Worm (Caenorhabditis elegans) whole organism, early embryonic: ENCODE data around the gene F58A3.3.

ENCODE experiments used
- B0310.2 ChIP-seq: sonication (generic microtip); optimal IDR thresholded peaks from 2 replicates; lab custom pipeline; 2016; ENCODE audit warnings: mild to moderate bottlenecking, missing genetic modification characterization, missing compliant biosample characterization
- ama-1 ChIP-seq: fragments of 150-350 bp; optimal IDR thresholded peaks from 2 replicates; lab custom pipeline; 2014
- ceh-13 ChIP-seq: fragments of 200-800 bp; sonication (Bioruptor generic); optimal IDR thresholded peaks from 2 replicates; lab custom pipeline; 2018; ENCODE audit warnings: mild to moderate bottlenecking, missing genetic modification characterization, missing compliant biosample characterization
- ets-7 ChIP-seq: sonication (generic microtip); optimal IDR thresholded peaks from 2 replicates; lab custom pipeline; 2016; ENCODE audit warnings: missing genotype, missing genetic modification characterization, missing compliant biosample characterization
- flt-1 ChIP-seq: fragments of 200-800 bp; sonication (Bioruptor generic); IDR thresholded peaks from 2 replicates; pipeline ENCODE4 v1.3.6; 2022; ENCODE audit warnings: missing genetic modification characterization, missing compliant biosample characterization
- hmbx-1 ChIP-seq: sonication (generic microtip); optimal IDR thresholded peaks from 2 replicates; lab custom pipeline; 2016; ENCODE audit warnings: mild to moderate bottlenecking, missing genetic modification characterization, missing compliant biosample characterization
- hmg-4 ChIP-seq: fragments of 200-800 bp; sonication (Bioruptor generic); optimal IDR thresholded peaks from 2 replicates; lab custom pipeline; 2018; ENCODE audit warnings: mild to moderate bottlenecking, missing genetic modification characterization, missing compliant biosample characterization
- hnd-1 ChIP-seq: sonication (generic microtip); optimal IDR thresholded peaks from 2 replicates; lab custom pipeline; 2016; ENCODE audit warnings: missing genetic modification characterization, missing compliant biosample characterization
- pes-1 ChIP-seq: fragments of 200-800 bp; sonication (Bioruptor generic); IDR thresholded peaks from 2 replicates; pipeline ENCODE4 v1.3.6; 2022; ENCODE audit warnings: missing genetic modification reagents, missing genetic modification characterization, missing compliant biosample characterization
- sea-1 ChIP-seq: fragments of 200-800 bp; sonication (Bioruptor generic); conservative IDR thresholded peaks from 2 replicates; pipeline ENCODE4 v1.3.6; 2022; ENCODE audit warnings: missing genetic modification characterization, missing compliant biosample characterization
- tbx-11 ChIP-seq: fragments of 200-800 bp; sonication (Bioruptor generic); IDR thresholded peaks from 2 replicates; pipeline ENCODE4 v1.3.6; 2022; ENCODE audit warnings: missing genetic modification characterization, missing compliant biosample characterization
- tbx-37 ChIP-seq: fragments of 200-800 bp; sonication (Bioruptor generic); conservative IDR thresholded peaks from 2 replicates; pipeline ENCODE4 v1.3.6; 2022; ENCODE audit warnings: missing genetic modification reagents, missing genetic modification characterization, missing compliant biosample characterization
- tra-4 ChIP-seq: sonication (generic microtip); optimal IDR thresholded peaks from 2 replicates; lab custom pipeline; 2017; ENCODE audit warnings: missing genetic modification characterization, missing compliant biosample characterization

DNA sequence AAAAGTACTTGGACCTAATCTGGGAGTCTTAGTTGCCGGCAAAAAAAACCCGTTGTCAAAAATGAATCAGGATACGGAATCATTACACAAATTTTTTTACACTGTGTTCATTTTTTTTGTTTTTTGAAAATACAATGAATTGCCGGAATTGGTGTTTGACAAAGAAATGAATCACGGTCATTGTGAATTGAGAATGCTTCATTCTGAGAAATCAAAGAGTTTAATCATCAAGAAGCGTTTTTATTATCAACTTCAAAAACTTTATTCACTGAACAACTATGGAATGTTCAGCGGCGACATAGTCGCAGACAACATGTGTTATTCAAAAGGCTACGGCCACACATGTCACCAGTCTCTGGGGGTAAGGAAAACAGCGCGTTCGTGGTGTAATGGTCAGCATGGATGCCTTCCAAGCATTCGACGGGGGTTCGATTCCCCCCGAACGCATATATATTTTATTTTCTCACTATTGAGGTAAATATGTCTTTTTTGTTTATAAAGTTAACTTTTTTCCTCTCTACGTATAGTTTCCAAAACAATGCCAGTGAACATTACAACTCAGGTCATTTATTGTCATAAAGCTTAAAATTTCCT is 48.9 kb upstream of the F58A3.3 start, which contains the start of gene nas-10:
- TF ChIP-seq hmg-4 (GFP tag; lab: Kevin White, UChicago) (peak; percentile 88), flt-1 (GFP tag; lab: Robert Waterston, UW) (peak; percentile 89; the same call in 1 of the 2 replicates), sea-1 (GFP tag; lab: Robert Waterston, UW) (peak; percentile 87), ama-1 (lab: Kevin White, UChicago) (no peak), tra-4 (tag; lab: Kevin White, UChicago) (peak; percentile 16), hnd-1 (tag; lab: Kevin White, UChicago) (peak; percentile 71), tbx-37 (GFP tag; lab: Robert Waterston, UW) (peak; percentile 92), ceh-13 (peak; percentile 79), pes-1 (GFP tag; lab: Robert Waterston, UW) (no peak), tbx-11 (peak; percentile 87), B0310.2 (tag; lab: Kevin White, UChicago) (peak; percentile 76), hmbx-1 (peak; percentile 45), ets-7 (tag; lab: Kevin White, UChicago) (peak; percentile 79)
